Fruit fly (Drosophila melanogaster) whole organism: ENCODE data around the gene PIG-B.

ENCODE experiments used
- CG8478 ChIP-seq: fragments of >200 bp; optimal IDR thresholded peaks from 2 replicates; lab custom pipeline; 2018; ENCODE audit warnings: inconsistent platforms
- Dll ChIP-seq: fragments of >200 bp; optimal IDR thresholded peaks from 2 replicates; lab custom pipeline; 2017
- EcR ChIP-seq, 2 experiments: fragments of >200 bp; optimal IDR thresholded peaks; 2 replicates each; lab custom pipeline; 2017; ENCODE audit warnings: missing biosample characterization in 2 of 2, missing genetic modification characterization in 2 of 2, missing genetic modification reagents in 2 of 2
- pan ChIP-seq: fragments of >200 bp; optimal IDR thresholded peaks from 2 replicates; lab custom pipeline; 2017
- psq ChIP-seq: fragments of >200 bp; optimal IDR thresholded peaks from 2 replicates; lab custom pipeline; 2017
- usp ChIP-seq: fragments of >200 bp; optimal IDR thresholded peaks from 2 replicates; lab custom pipeline; 2017; ENCODE audit warnings: missing biosample characterization, missing genetic modification characterization, mixed read lengths

PIG-B gene

dm6 chr3L:3848687-3849270 is 37.7 kb downstream of the PIG-B start:
- TF ChIP-seq usp (GFP tag; lab: Kevin White, UChicago) (no peak), Dll (lab: Kevin White, UChicago) (no peak), pan (lab: Kevin White, UChicago) (no peak), EcR (GFP tag; optimal IDR thresholded peaks at IDR 0.05; lab: Kevin White, UChicago) (no peak), psq (lab: Kevin White, UChicago) (no peak), CG8478 (lab: Kevin White, UChicago) (no peak)

- TF ChIP-seq Dll (lab: Kevin White, UChicago): no peak
- TF ChIP-seq EcR (GFP tag; optimal IDR thresholded peaks at IDR 0.05; lab: Kevin White, UChicago): no peak
- TF ChIP-seq usp (GFP tag; lab: Kevin White, UChicago): no peak
- no peak for TF ChIP-seq pan (lab: Kevin White, UChicago)
- TF ChIP-seq psq (lab: Kevin White, UChicago): no peak
- TF ChIP-seq CG8478 (lab: Kevin White, UChicago): no peak
Measured at dm6 chr3L:3849763-3850162, 38.7 kb downstream of the PIG-B start.

dm6 chr3L:3850477-3850876 is 39.4 kb downstream of the PIG-B start:
- TF ChIP-seq Dll (lab: Kevin White, UChicago): no peak
- no peak for TF ChIP-seq usp (GFP tag; lab: Kevin White, UChicago)
- TF ChIP-seq pan (lab: Kevin White, UChicago): no peak
- TF ChIP-seq CG8478 (lab: Kevin White, UChicago): no peak
- TF ChIP-seq EcR (GFP tag; optimal IDR thresholded peaks at IDR 0.05; lab: Kevin White, UChicago): no peak
- no peak for TF ChIP-seq psq (lab: Kevin White, UChicago)

dm6 chr3L:3851048-3851447 is 40.0 kb downstream of the PIG-B start:
- TF ChIP-seq psq (lab: Kevin White, UChicago) (no peak), Dll (lab: Kevin White, UChicago) (no peak), CG8478 (lab: Kevin White, UChicago) (no peak)

dm6 chr3L:3851847-3852246 is 40.8 kb downstream of the PIG-B start:
- TF ChIP-seq Dll (lab: Kevin White, UChicago): no peak
- TF ChIP-seq EcR (GFP tag; optimal IDR thresholded peaks at IDR 0.05; lab: Kevin White, UChicago): no peak
- no peak for TF ChIP-seq pan (lab: Kevin White, UChicago)
- no peak for TF ChIP-seq usp (GFP tag; lab: Kevin White, UChicago)
- no peak for TF ChIP-seq CG8478 (lab: Kevin White, UChicago)
- no peak for TF ChIP-seq psq (lab: Kevin White, UChicago)

dm6 chr3L:3852842-3853241 is 41.8 kb downstream of the PIG-B start:
- TF ChIP-seq psq (lab: Kevin White, UChicago) (no peak), EcR (GFP tag; optimal IDR thresholded peaks at IDR 0.05; lab: Kevin White, UChicago) (no peak), CG8478 (lab: Kevin White, UChicago) (no peak), usp (GFP tag; lab: Kevin White, UChicago) (no peak), pan (lab: Kevin White, UChicago) (no peak), Dll (lab: Kevin White, UChicago) (no peak)

dm6 chr3L:3855194-3855980 is 44.3 kb downstream of the PIG-B start:
- TF ChIP-seq EcR (GFP tag; optimal IDR thresholded peaks at IDR 0.05; lab: Kevin White, UChicago) (no peak), pan (lab: Kevin White, UChicago) (no peak), psq (lab: Kevin White, UChicago) (no peak), Dll (lab: Kevin White, UChicago) (no peak), CG8478 (lab: Kevin White, UChicago) (no peak), usp (GFP tag; lab: Kevin White, UChicago) (no peak)

dm6 chr3L:3856004-3856403 is 44.9 kb downstream of the PIG-B start:
- no peak for TF ChIP-seq usp (GFP tag; lab: Kevin White, UChicago)
- no peak for TF ChIP-seq Dll (lab: Kevin White, UChicago)
- TF ChIP-seq EcR (GFP tag; optimal IDR thresholded peaks at IDR 0.05; lab: Kevin White, UChicago): no peak
- TF ChIP-seq psq (lab: Kevin White, UChicago): no peak

- no peak for TF ChIP-seq EcR (GFP tag; optimal IDR thresholded peaks at IDR 0.05; lab: Kevin White, UChicago)
- TF ChIP-seq CG8478 (lab: Kevin White, UChicago): no peak
- TF ChIP-seq Dll (lab: Kevin White, UChicago): no peak
Measured at dm6 chr3L:3862504-3863380, 51.7 kb downstream of the PIG-B start.

- TF ChIP-seq usp (GFP tag; lab: Kevin White, UChicago) (no peak), EcR (GFP tag; optimal IDR thresholded peaks at IDR 0.05; lab: Kevin White, UChicago) (no peak), pan (lab: Kevin White, UChicago) (no peak), psq (lab: Kevin White, UChicago) (no peak), CG8478 (lab: Kevin White, UChicago) (no peak), Dll (lab: Kevin White, UChicago) (no peak)
Measured at dm6 chr3L:3863462-3863861, 52.4 kb downstream of the PIG-B start.
